Fruit fly (Drosophila melanogaster) whole organism: ENCODE results near the gene mRpS18B.

Experiments
- CG8478 ChIP-seq: fragments of >200 bp; optimal IDR thresholded peaks from 2 replicates; lab custom pipeline; 2018; ENCODE audit warnings: inconsistent platforms
- Dll ChIP-seq: fragments of >200 bp; optimal IDR thresholded peaks from 2 replicates; lab custom pipeline; 2017
- EcR ChIP-seq, 2 experiments: fragments of >200 bp; optimal IDR thresholded peaks; 2 replicates each; lab custom pipeline; 2017; ENCODE audit warnings: missing biosample characterization in 2 of 2, missing genetic modification characterization in 2 of 2, missing genetic modification reagents in 2 of 2
- psq ChIP-seq: fragments of >200 bp; optimal IDR thresholded peaks from 2 replicates; lab custom pipeline; 2017
- usp ChIP-seq: fragments of >200 bp; optimal IDR thresholded peaks from 2 replicates; lab custom pipeline; 2017; ENCODE audit warnings: missing biosample characterization, missing genetic modification characterization, mixed read lengths

- TF ChIP-seq psq (lab: Kevin White, UChicago) (no peak), EcR (GFP tag; optimal IDR thresholded peaks at IDR 0.05; lab: Kevin White, UChicago) (no peak), Dll (lab: Kevin White, UChicago) (no peak), usp (GFP tag; lab: Kevin White, UChicago) (no peak), CG8478 (no peak)
Observed at dm6 chr2L:20067928-20068327, 29.1 kb downstream of the mRpS18B start.
